Worm (Caenorhabditis elegans): ENCODE measurements around the gene Y73F4A.2.

Gene Y73F4A.2

DNA sequence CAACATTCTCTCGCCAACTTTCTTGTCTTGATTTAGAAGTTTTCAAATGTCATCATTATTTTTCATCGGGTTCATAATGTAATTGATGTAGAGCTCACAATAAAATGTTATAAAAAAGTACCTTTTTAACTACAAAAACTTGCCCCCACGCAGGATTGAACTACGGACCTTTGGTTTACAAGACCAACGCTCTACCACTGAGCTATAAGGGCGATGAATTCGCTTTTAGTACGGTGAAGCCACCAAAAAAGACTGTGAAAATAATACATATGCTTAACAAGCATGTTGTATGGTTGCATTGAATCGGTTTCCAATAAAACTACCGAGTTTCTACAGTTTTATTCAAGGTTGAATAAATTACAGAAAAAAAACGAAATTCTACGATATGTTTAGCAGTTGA lies 42.5 kb downstream of the Y73F4A.2 start:
- TF ChIP-seq nfya-1 (tag; optimal IDR thresholded peaks at IDR 0.05; ENCODE audit: borderline replicate concordance, insufficient read depth) (no peak), ceh-58 (GFP tag; IDR thresholded peaks at IDR 0.05) (no peak), F10E7.11 (tag; optimal IDR thresholded peaks at IDR 0.05) (no peak), attf-3 (GFP tag; conservative IDR thresholded peaks at IDR 0.05) (no peak), hmg-1.2 (GFP tag; IDR thresholded peaks at IDR 0.05) (0 out of 2 replicates have a peak, but pooled peaks have one; percentile 7), ceh-27 (GFP tag; optimal IDR thresholded peaks at IDR 0.05) (no peak), snpc-3.4 (tag; optimal IDR thresholded peaks at IDR 0.05) (peak; percentile 35), B0261.1 (tag; optimal IDR thresholded peaks at IDR 0.05) (peak; percentile 45), ceh-40 (GFP tag; IDR thresholded peaks at IDR 0.05) (no peak), dpff-1 (tag; optimal IDR thresholded peaks at IDR 0.05) (no peak), rpc-1 (optimal IDR thresholded peaks at IDR 0.05) (peak; percentile 41), rpc-1 (tag; optimal IDR thresholded peaks at IDR 0.05) (peak; percentile 70), mcd-1 (GFP tag; IDR thresholded peaks at IDR 0.05) (no peak), lin-26 (GFP tag; IDR thresholded peaks at IDR 0.05) (0 out of 2 replicates have a peak, but pooled peaks have one; percentile 25), madf-6 (GFP tag; IDR thresholded peaks at IDR 0.05) (no peak), mes-4 (tag; optimal IDR thresholded peaks at IDR 0.05) (no peak), ets-4 (GFP tag; optimal IDR thresholded peaks at IDR 0.05) (no peak), C17E4.6 (GFP tag; IDR thresholded peaks at IDR 0.05) (no peak), snpc-1.1 (tag; optimal IDR thresholded peaks at IDR 0.05; ENCODE audit: insufficient read depth) (no peak), Y53F4B.3 (GFP tag; IDR thresholded peaks at IDR 0.05) (no peak), B0019.2 (GFP tag; conservative IDR thresholded peaks at IDR 0.05) (no peak), K11D2.4 (GFP tag; IDR thresholded peaks at IDR 0.05) (no peak), tbp1 (GFP tag; optimal IDR thresholded peaks at IDR 0.05) (peak; percentile 80), Y56A3A.18 (GFP tag; IDR thresholded peaks at IDR 0.05) (no peak), B0336.3 (GFP tag; IDR thresholded peaks at IDR 0.05) (no peak), let-607 (tag; optimal IDR thresholded peaks at IDR 0.05) (no peak), K12H6.12 (tag; optimal IDR thresholded peaks at IDR 0.05) (no peak), nhr-179 (tag; optimal IDR thresholded peaks at IDR 0.05) (no peak)

DNA sequence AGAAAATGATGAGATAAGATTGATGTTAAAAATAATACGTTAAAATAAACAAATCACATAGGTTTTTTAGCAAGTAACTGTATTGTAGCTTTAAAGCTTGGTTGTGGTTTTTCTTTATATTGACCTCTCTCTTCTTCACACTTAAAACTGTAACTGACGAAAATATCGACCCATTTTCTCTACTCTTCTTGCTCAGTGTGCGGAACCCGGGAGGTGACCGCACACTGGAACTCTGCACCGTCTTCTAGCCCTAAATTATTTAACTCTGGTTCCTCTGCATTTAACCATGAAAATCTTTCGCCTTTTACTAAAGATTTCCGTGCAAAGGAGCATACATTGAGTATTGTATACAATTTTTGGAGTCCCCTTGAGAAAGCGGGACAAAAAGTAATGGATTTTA lies 48.7 kb downstream of the Y73F4A.2 start:
- TF ChIP-seq F52B5.7 (tag; optimal IDR thresholded peaks at IDR 0.05) (no peak), snpc-4 (GFP tag; optimal IDR thresholded peaks at IDR 0.05) (no peak), snpc-4 (tag; optimal IDR thresholded peaks at IDR 0.05) (peak in 2 of 4 experiments; percentile 4 to 63), nfya-1 (tag; optimal IDR thresholded peaks at IDR 0.05; ENCODE audit: borderline replicate concordance, insufficient read depth) (no peak), ztf-18 (tag; optimal IDR thresholded peaks at IDR 0.05) (no peak), snpc-1.1 (tag; optimal IDR thresholded peaks at IDR 0.05; ENCODE audit: insufficient read depth) (peak; percentile 53), sea-2 (GFP tag; IDR thresholded peaks at IDR 0.05) (no peak), B0336.3 (GFP tag; IDR thresholded peaks at IDR 0.05) (no peak), akir-1 (GFP tag; optimal IDR thresholded peaks at IDR 0.05) (no peak), F37B4.10 (GFP tag; IDR thresholded peaks at IDR 0.05) (no peak), C17E4.6 (GFP tag; IDR thresholded peaks at IDR 0.05) (no peak), ceh-58 (GFP tag; IDR thresholded peaks at IDR 0.05) (no peak), athp-1 (tag; optimal IDR thresholded peaks at IDR 0.05) (no peak), nfya-2 (GFP tag; IDR thresholded peaks at IDR 0.05) (no peak)

DNA sequence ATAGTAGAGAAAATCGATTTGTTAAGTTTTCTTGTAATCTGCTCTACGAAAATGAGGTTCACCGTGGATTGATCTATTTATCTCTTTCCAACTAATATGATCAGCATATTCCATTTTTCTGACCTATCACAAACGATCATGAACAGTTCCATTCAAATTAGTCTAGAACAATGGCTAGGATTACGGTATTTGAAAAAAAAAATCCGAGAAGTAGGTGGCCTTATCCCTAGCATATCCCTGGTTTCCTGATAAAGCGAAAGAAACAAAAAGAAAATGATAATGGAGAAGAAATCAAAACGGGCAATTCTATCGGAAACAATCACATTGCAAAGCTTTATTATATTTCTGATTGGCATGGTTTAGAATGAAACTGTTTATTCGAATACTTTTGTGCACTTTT lies 50.4 kb downstream of the Y73F4A.2 start, which contains the start of gene mltn-12:
mltn-12 (plus strand) TSS at position 301 of the 400 bp plus-strand sequence.
- no peak for TF ChIP-seq nfya-1 (tag; optimal IDR thresholded peaks at IDR 0.05; ENCODE audit: borderline replicate concordance, insufficient read depth)
- TF ChIP-seq snpc-1.1 (tag; optimal IDR thresholded peaks at IDR 0.05; ENCODE audit: insufficient read depth): no peak
- TF ChIP-seq Y56A3A.18 (GFP tag; IDR thresholded peaks at IDR 0.05): no peak
- TF ChIP-seq attf-6 (GFP tag; IDR thresholded peaks at IDR 0.05): no peak
- TF ChIP-seq tlf-1 (GFP tag; optimal IDR thresholded peaks at IDR 0.05): no peak
- TF ChIP-seq T07F8.4 (tag; optimal IDR thresholded peaks at IDR 0.05): no peak
- TF ChIP-seq Y67H2A.10 (GFP tag; conservative IDR thresholded peaks at IDR 0.05): no peak
- TF ChIP-seq snpc-4 (GFP tag; optimal IDR thresholded peaks at IDR 0.05): no peak
- no peak for TF ChIP-seq snpc-4 (tag; optimal IDR thresholded peaks at IDR 0.05)
- TF ChIP-seq nhr-120 (GFP tag; IDR thresholded peaks at IDR 0.05): no peak
- TF ChIP-seq C17E4.6 (GFP tag; IDR thresholded peaks at IDR 0.05): no peak
- TF ChIP-seq egrh-3 (GFP tag; IDR thresholded peaks at IDR 0.05): no peak
- no peak for TF ChIP-seq lag-1 (GFP tag; IDR thresholded peaks at IDR 0.05)
- TF ChIP-seq bed-2 (GFP tag; IDR thresholded peaks at IDR 0.05): no peak
- TF ChIP-seq madf-3 (GFP tag; IDR thresholded peaks at IDR 0.05): no peak
- no peak for TF ChIP-seq ztf-28 (GFP tag; IDR thresholded peaks at IDR 0.05)
